Worm (Caenorhabditis elegans): Measurements from ENCODE around the gene F58B4.6.

The F58B4.6 gene

DNA sequence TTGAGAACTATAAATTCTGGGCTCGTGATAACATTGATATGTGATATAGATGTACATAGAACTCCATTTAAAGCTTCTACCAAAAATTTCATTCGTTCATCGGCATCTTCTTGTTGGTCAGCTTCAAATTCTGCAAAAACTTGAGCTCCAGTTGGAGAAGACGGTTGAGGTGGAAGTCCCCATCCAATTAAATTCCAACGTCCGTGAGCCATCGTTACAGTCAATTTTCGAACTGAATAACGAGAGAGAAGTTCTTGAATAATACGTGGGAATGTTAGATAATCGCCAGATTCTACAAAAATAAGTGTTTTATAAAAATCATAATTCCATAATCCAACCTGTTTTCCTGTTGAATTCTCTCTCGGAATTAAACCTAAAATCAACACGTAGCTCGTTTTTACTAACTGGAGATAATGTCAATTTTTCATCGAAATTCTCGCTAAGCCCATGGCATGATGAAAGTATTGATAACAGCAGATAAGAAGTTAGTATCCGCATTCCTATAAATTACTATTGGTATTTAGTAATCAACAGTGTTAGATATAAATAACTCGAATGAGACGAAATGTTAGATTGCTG is 33.6 kb downstream of the F58B4.6 start, which contains the start of gene pigt-1:
pigt-1 (minus strand) TSS at position 500 of the 579 bp plus-strand sequence.
- TF ChIP-seq jun-1 (tag; optimal IDR thresholded peaks at IDR 0.05), result no peak
- peak; percentile 37 for TF ChIP-seq elt-2 (tag; optimal IDR thresholded peaks at IDR 0.05)
- peak; percentile 28 for TF ChIP-seq nhr-43 (tag; optimal IDR thresholded peaks at IDR 0.05; ENCODE audit: poor library complexity, severe bottlenecking)
- TF ChIP-seq ceh-28 (tag; optimal IDR thresholded peaks at IDR 0.05), result peak; percentile 35
- TF ChIP-seq hmg-11 (tag; optimal IDR thresholded peaks at IDR 0.05), result no peak

DNA sequence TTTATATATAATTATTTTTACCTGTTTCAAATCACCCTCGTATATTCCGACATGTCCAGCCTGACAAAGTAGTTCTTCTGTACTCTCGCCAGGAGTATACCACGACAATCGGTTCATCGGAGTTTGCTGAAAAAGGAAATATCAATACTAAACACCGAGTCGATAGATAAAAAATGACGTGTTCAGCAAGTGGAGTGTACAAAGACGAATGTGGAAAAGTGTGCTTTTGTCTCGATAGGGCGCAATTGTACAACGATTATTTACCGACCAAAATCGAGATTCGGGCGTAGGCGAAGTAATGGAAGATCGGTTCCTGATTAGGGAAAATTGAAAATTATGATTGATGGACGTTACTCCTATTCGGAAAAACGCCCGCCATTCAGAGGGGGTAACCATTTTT is 35.7 kb downstream of the F58B4.6 start, which contains the start of gene vps-36:
vps-36 (minus strand) TSS at position 126 of the 400 bp plus-strand sequence.
- TF ChIP-seq nhr-23 (tag; optimal IDR thresholded peaks at IDR 0.05), result no peak
- TF ChIP-seq ceh-82 (tag; optimal IDR thresholded peaks at IDR 0.05), result no peak
- TF ChIP-seq unc-39 (tag; optimal IDR thresholded peaks at IDR 0.05), result no peak
- no peak for TF ChIP-seq eor-1 (tag; optimal IDR thresholded peaks at IDR 0.05)
- no peak for TF ChIP-seq nhr-11 (tag; optimal IDR thresholded peaks at IDR 0.05)
- TF ChIP-seq fkh-2 (tag; optimal IDR thresholded peaks at IDR 0.05), result no peak
- peak; percentile 65 for TF ChIP-seq elt-2 (tag; optimal IDR thresholded peaks at IDR 0.05)
- TF ChIP-seq nhr-237 (tag; optimal IDR thresholded peaks at IDR 0.05), result no peak
- no peak for TF ChIP-seq lin-39 (tag; optimal IDR thresholded peaks at IDR 0.05)
- no peak for TF ChIP-seq nfya-1 (tag; optimal IDR thresholded peaks at IDR 0.05; ENCODE audit: insufficient read depth)
- peak; percentile 59 for TF ChIP-seq pqm-1 (tag; optimal IDR thresholded peaks at IDR 0.05)
- peak; percentile 74 for TF ChIP-seq pha-4 (tag; optimal IDR thresholded peaks at IDR 0.05)
- TF ChIP-seq ceh-16 (tag; optimal IDR thresholded peaks at IDR 0.05), result no peak
- TF ChIP-seq mml-1 (tag; optimal IDR thresholded peaks at IDR 0.05), result no peak
- no peak for TF ChIP-seq jun-1 (tag; optimal IDR thresholded peaks at IDR 0.05)
- TF ChIP-seq egl-5 (tag; optimal IDR thresholded peaks at IDR 0.05), result no peak
- TF ChIP-seq lin-15B (tag; optimal IDR thresholded peaks at IDR 0.05), result peak; percentile 21
- no peak for TF ChIP-seq daf-12 (tag; optimal IDR thresholded peaks at IDR 0.05)
- TF ChIP-seq snpc-4 (tag; optimal IDR thresholded peaks at IDR 0.05), result no peak
- no peak for TF ChIP-seq aly-2 (tag; optimal IDR thresholded peaks at IDR 0.05)
- TF ChIP-seq nhr-25 (tag; optimal IDR thresholded peaks at IDR 0.05), result no peak
- no peak for TF ChIP-seq ama-1 (optimal IDR thresholded peaks at IDR 0.05)
- TF ChIP-seq skn-1 (tag; optimal IDR thresholded peaks at IDR 0.05), result no peak

DNA sequence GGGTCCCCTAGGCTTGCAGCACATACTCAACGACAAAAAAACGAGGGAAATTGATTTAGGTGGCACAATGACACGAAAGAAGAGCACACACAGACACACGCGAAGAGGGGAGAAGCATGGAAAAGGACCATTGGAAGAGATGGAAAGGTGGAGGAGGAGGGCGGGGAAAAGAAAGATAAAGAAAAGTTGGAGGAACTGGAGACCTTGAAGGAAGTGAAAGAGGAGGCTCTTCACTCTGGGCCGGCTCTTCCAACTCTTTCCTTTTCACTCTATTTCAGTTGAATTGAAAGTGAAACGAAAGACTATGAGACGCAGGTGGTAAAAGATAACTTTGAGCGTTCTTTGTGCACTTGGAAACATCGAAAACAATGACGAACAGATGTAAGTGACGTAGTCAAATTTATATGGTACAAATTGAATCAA is 36.6 kb downstream of the F58B4.6 start:
- TF ChIP-seq jun-1 (tag; optimal IDR thresholded peaks at IDR 0.05) (peak; percentile 52), mml-1 (tag; optimal IDR thresholded peaks at IDR 0.05) (no peak), ama-1 (optimal IDR thresholded peaks at IDR 0.05) (peak; percentile 60), nfya-1 (tag; optimal IDR thresholded peaks at IDR 0.05; ENCODE audit: insufficient read depth) (peak; percentile 73), hmg-11 (tag; optimal IDR thresholded peaks at IDR 0.05) (peak; percentile 81), pqm-1 (tag; optimal IDR thresholded peaks at IDR 0.05) (peak; percentile 20), nhr-76 (tag; optimal IDR thresholded peaks at IDR 0.05) (no peak), snpc-4 (tag; optimal IDR thresholded peaks at IDR 0.05) (peak; percentile 42), tbx-2 (tag; optimal IDR thresholded peaks at IDR 0.05) (peak; percentile 59), nhr-43 (tag; optimal IDR thresholded peaks at IDR 0.05; ENCODE audit: poor library complexity, severe bottlenecking) (no peak), R02D3.7 (tag; optimal IDR thresholded peaks at IDR 0.05) (no peak), nhr-11 (tag; optimal IDR thresholded peaks at IDR 0.05) (peak; percentile 51), fkh-10 (GFP tag; optimal IDR thresholded peaks at IDR 0.05) (peak; percentile 67), ceh-28 (tag; optimal IDR thresholded peaks at IDR 0.05) (peak; percentile 32), elt-2 (tag; optimal IDR thresholded peaks at IDR 0.05) (peak; percentile 27), egl-5 (tag; optimal IDR thresholded peaks at IDR 0.05) (peak; percentile 76), pha-4 (tag; optimal IDR thresholded peaks at IDR 0.05) (peak; percentile 34), unc-39 (tag; optimal IDR thresholded peaks at IDR 0.05) (no peak), lsy-12 (tag; optimal IDR thresholded peaks at IDR 0.05) (peak; percentile 43), lin-39 (tag; optimal IDR thresholded peaks at IDR 0.05) (peak; percentile 56), mdl-1 (tag; optimal IDR thresholded peaks at IDR 0.05) (no peak)

DNA sequence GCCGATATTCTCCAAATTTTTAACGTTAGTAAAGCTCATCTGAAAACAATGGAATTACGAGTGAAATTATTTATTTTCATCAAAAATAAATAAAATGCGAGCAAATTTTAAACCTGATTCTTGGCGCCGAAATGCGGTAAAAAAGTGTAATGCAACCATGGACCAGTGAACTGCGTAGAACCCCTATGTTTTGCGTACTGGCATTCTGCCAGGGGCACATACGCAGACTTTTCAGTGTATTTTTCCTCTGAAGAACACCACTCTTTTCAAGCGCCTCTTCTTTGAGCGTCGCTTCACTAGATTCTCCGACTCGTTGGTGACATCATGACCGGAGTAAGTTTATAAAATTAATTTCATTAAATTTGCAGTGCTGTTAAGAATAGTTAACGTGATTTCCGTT is 40.7 kb downstream of the F58B4.6 start, which contains the start of the genes ctf-4 and eef-1G:
ctf-4 (minus strand) TSS at position 39 of the 400 bp plus-strand sequence.
eef-1G (plus strand) TSS at position 219 of the 400 bp plus-strand sequence.
- no peak for TF ChIP-seq ceh-16 (tag; optimal IDR thresholded peaks at IDR 0.05)
- peak; percentile 70 for TF ChIP-seq elt-1 (tag; optimal IDR thresholded peaks at IDR 0.05)
- no peak for TF ChIP-seq aly-2 (tag; optimal IDR thresholded peaks at IDR 0.05)
- no peak for TF ChIP-seq eor-1 (tag; optimal IDR thresholded peaks at IDR 0.05)
- no peak for TF ChIP-seq nhr-12 (tag; optimal IDR thresholded peaks at IDR 0.05)
- TF ChIP-seq fkh-2 (tag; optimal IDR thresholded peaks at IDR 0.05), result no peak
- peak; percentile 92 for TF ChIP-seq egl-27 (tag; optimal IDR thresholded peaks at IDR 0.05)
- peak; percentile 88 for TF ChIP-seq skn-1 (tag; optimal IDR thresholded peaks at IDR 0.05)
- TF ChIP-seq nhr-43 (tag; optimal IDR thresholded peaks at IDR 0.05; ENCODE audit: poor library complexity, severe bottlenecking), result peak; percentile 93
- peak; percentile 82 for TF ChIP-seq ceh-28 (tag; optimal IDR thresholded peaks at IDR 0.05)
- peak; percentile 39 for TF ChIP-seq nhr-67 (tag; optimal IDR thresholded peaks at IDR 0.05)
- no peak for TF ChIP-seq mml-1 (tag; optimal IDR thresholded peaks at IDR 0.05)
- TF ChIP-seq ztf-11 (tag; optimal IDR thresholded peaks at IDR 0.05), result no peak
- TF ChIP-seq lin-15B (tag; optimal IDR thresholded peaks at IDR 0.05), result peak; percentile 98
- peak; percentile 82 for TF ChIP-seq R02D3.7 (tag; optimal IDR thresholded peaks at IDR 0.05)
- no peak for TF ChIP-seq hmg-11 (tag; optimal IDR thresholded peaks at IDR 0.05)
- TF ChIP-seq egl-5 (tag; optimal IDR thresholded peaks at IDR 0.05), result peak; percentile 97
- TF ChIP-seq nfya-1 (tag; optimal IDR thresholded peaks at IDR 0.05; ENCODE audit: insufficient read depth), result peak; percentile 97
- peak; percentile 91 for TF ChIP-seq elt-2 (tag; optimal IDR thresholded peaks at IDR 0.05)
- TF ChIP-seq ceh-82 (tag; optimal IDR thresholded peaks at IDR 0.05), result peak; percentile 80
- no peak for TF ChIP-seq daf-12 (tag; optimal IDR thresholded peaks at IDR 0.05)
- TF ChIP-seq ama-1 (optimal IDR thresholded peaks at IDR 0.05), result peak; percentile 61
- peak; percentile 99 for TF ChIP-seq nhr-25 (tag; optimal IDR thresholded peaks at IDR 0.05)
- TF ChIP-seq nhr-237 (tag; optimal IDR thresholded peaks at IDR 0.05), result no peak
- peak; percentile 93 for TF ChIP-seq snpc-4 (tag; optimal IDR thresholded peaks at IDR 0.05)
- peak; percentile 62 for TF ChIP-seq fkh-10 (GFP tag; optimal IDR thresholded peaks at IDR 0.05)
- no peak for TF ChIP-seq sea-2 (GFP tag; optimal IDR thresholded peaks at IDR 0.05)
- TF ChIP-seq fos-1 (tag; optimal IDR thresholded peaks at IDR 0.05), result peak; percentile 72
- TF ChIP-seq nhr-11 (tag; optimal IDR thresholded peaks at IDR 0.05), result peak; percentile 91
- no peak for TF ChIP-seq zag-1 (tag; optimal IDR thresholded peaks at IDR 0.05)
- peak; percentile 93 for TF ChIP-seq lsy-12 (tag; optimal IDR thresholded peaks at IDR 0.05)
